ENCODE assay signal across 5 fruit fly cellular contexts in genomic region chrX:3680703-3681270, dm6.
TF ChIP-seq lines count a peak whose summit lies in the region.

No protein-coding gene starts in this region.

TF ChIP-seq in whole organism, adult, 20 proteins besides CTCF, POLR2A, EP300 and RAD21 (continued from another document):
- no peak for TF ChIP-seq CG5204 (GFP tag; optimal IDR thresholded peaks at IDR 0.05; lab: Kevin White, UChicago)

TF ChIP-seq in whole organism, embryonic, 481 proteins besides CTCF, POLR2A, EP300 and RAD21 (continued from another document):
- no peak for TF ChIP-seq CG31224 (GFP tag; IDR thresholded peaks at IDR 0.05; lab: Robert Waterston, UW)
- TF ChIP-seq D19A (tag; optimal IDR thresholded peaks at IDR 0.05; lab: Kevin White, UChicago) = peak; percentile 79

TF ChIP-seq in whole organism, prepupa, 60 proteins besides CTCF, POLR2A, EP300 and RAD21 (continued from another document):
- peak; percentile 68 for TF ChIP-seq fd59A (GFP tag; optimal IDR thresholded peaks at IDR 0.05; lab: Kevin White, UChicago)
- peak; percentile 80 for TF ChIP-seq Met (GFP tag; optimal IDR thresholded peaks at IDR 0.05; lab: Kevin White, UChicago)
- TF ChIP-seq OdsH (GFP tag; optimal IDR thresholded peaks at IDR 0.05; lab: Kevin White, UChicago) = peak; percentile 77
- peak; percentile 79 for TF ChIP-seq topi (GFP tag; optimal IDR thresholded peaks at IDR 0.05; lab: Kevin White, UChicago)
- TF ChIP-seq vri (GFP tag; optimal IDR thresholded peaks at IDR 0.05; lab: Kevin White, UChicago) = peak; percentile 49
- TF ChIP-seq CG16779 (tag; optimal IDR thresholded peaks at IDR 0.05; lab: Kevin White, UChicago) = peak; percentile 56
- peak; percentile 82 for TF ChIP-seq pdm3 (GFP tag; optimal IDR thresholded peaks at IDR 0.05; lab: Kevin White, UChicago)
- peak; percentile 77 for TF ChIP-seq lz (GFP tag; optimal IDR thresholded peaks at IDR 0.05; lab: Kevin White, UChicago)
- peak; percentile 38; the same call in 2 of the 3 replicates for TF ChIP-seq CG6163 (GFP tag; IDR thresholded peaks at IDR 0.05; lab: Robert Waterston, UW)
- TF ChIP-seq CG10669 (GFP tag; optimal IDR thresholded peaks at IDR 0.05; lab: Kevin White, UChicago) = peak; percentile 62
- TF ChIP-seq Sox15 (GFP tag; optimal IDR thresholded peaks at IDR 0.05; lab: Kevin White, UChicago) = peak; percentile 63
- TF ChIP-seq CG4318 (GFP tag; optimal IDR thresholded peaks at IDR 0.05; lab: Kevin White, UChicago) = peak; percentile 29
- peak; percentile 72 for TF ChIP-seq CG3919 (GFP tag; optimal IDR thresholded peaks at IDR 0.05; lab: Kevin White, UChicago)
- peak; percentile 66; the same call in 1 of the 3 replicates for TF ChIP-seq eg (GFP tag; IDR thresholded peaks at IDR 0.05; lab: Robert Waterston, UW)
- peak; percentile 77 for TF ChIP-seq Hr39 (GFP tag; optimal IDR thresholded peaks at IDR 0.05; lab: Kevin White, UChicago)
- peak; percentile 72 for TF ChIP-seq Sox14 (GFP tag; optimal IDR thresholded peaks at IDR 0.05; lab: Kevin White, UChicago)
- TF ChIP-seq CG8319 (GFP tag; optimal IDR thresholded peaks at IDR 0.05; lab: Kevin White, UChicago) = peak; percentile 38
- TF ChIP-seq net (GFP tag; optimal IDR thresholded peaks at IDR 0.05; lab: Kevin White, UChicago) = peak; percentile 57
- TF ChIP-seq CG6792 (GFP tag; optimal IDR thresholded peaks at IDR 0.05; lab: Kevin White, UChicago) = peak; percentile 73
- peak; percentile 54 for TF ChIP-seq CG11902 (GFP tag; optimal IDR thresholded peaks at IDR 0.05; lab: Kevin White, UChicago)
- peak; percentile 50 for TF ChIP-seq CG11762 (GFP tag; optimal IDR thresholded peaks at IDR 0.05; lab: Kevin White, UChicago; ENCODE audit: insufficient read depth)
- TF ChIP-seq fd85E (GFP tag; optimal IDR thresholded peaks at IDR 0.05; lab: Kevin White, UChicago) = no peak
- TF ChIP-seq Hr38 (GFP tag; optimal IDR thresholded peaks at IDR 0.05; lab: Kevin White, UChicago) = no peak
- TF ChIP-seq spab (GFP tag; optimal IDR thresholded peaks at IDR 0.05; lab: Kevin White, UChicago) = peak; percentile 42
- TF ChIP-seq cyc (GFP tag; optimal IDR thresholded peaks at IDR 0.05; lab: Kevin White, UChicago) = peak; percentile 67
- peak; percentile 75 for TF ChIP-seq svp (GFP tag; lab: Kevin White, UChicago)
- peak; percentile 75 for TF ChIP-seq CG34406 (GFP tag; optimal IDR thresholded peaks at IDR 0.05; lab: Kevin White, UChicago)
- peak; percentile 63 for TF ChIP-seq CG10631 (GFP tag; optimal IDR thresholded peaks at IDR 0.05; lab: Kevin White, UChicago)
- peak; percentile 67 for TF ChIP-seq CG32006 (GFP tag; optimal IDR thresholded peaks at IDR 0.05; lab: Kevin White, UChicago)
- TF ChIP-seq CG11294 (GFP tag; IDR thresholded peaks at IDR 0.05; lab: Robert Waterston, UW) = no peak
- TF ChIP-seq Blimp-1 (GFP tag; optimal IDR thresholded peaks at IDR 0.05; lab: Kevin White, UChicago) = no peak
- peak; percentile 30 to 66 for TF ChIP-seq salr (GFP tag; optimal IDR thresholded peaks at IDR 0.05; lab: Kevin White, UChicago)
- peak; percentile 71 for TF ChIP-seq Sox102F (GFP tag; optimal IDR thresholded peaks at IDR 0.05; lab: Kevin White, UChicago)
- TF ChIP-seq CG31627 (GFP tag; optimal IDR thresholded peaks at IDR 0.05; lab: Kevin White, UChicago) = peak; percentile 77
- peak; percentile 59 for TF ChIP-seq Ets96B (tag; optimal IDR thresholded peaks at IDR 0.05; lab: Kevin White, UChicago)
- peak; percentile 68 for TF ChIP-seq CG3032 (tag; optimal IDR thresholded peaks at IDR 0.05; lab: Kevin White, UChicago)
- TF ChIP-seq achi (GFP tag; optimal IDR thresholded peaks at IDR 0.05; lab: Kevin White, UChicago) = peak; percentile 77
- peak; percentile 61 for TF ChIP-seq CG6808 (GFP tag; optimal IDR thresholded peaks at IDR 0.05; lab: Kevin White, UChicago)
- TF ChIP-seq Gug (GFP tag; IDR thresholded peaks at IDR 0.05; lab: Robert Waterston, UW) = no peak; the same call in 1 of the 2 replicates
- peak; percentile 62 for TF ChIP-seq CG8119 (GFP tag; IDR thresholded peaks at IDR 0.05; lab: Robert Waterston, UW)

TF ChIP-seq in whole organism, pupa, 21 proteins besides CTCF, POLR2A, EP300 and RAD21 (continued from another document):
- no peak; the same call in 1 of the 2 replicates for TF ChIP-seq Ets98B (GFP tag; IDR thresholded peaks at IDR 0.05; lab: Robert Waterston, UW)
TF ChIP-seq in whole organism, pupa: peak in this region for 14.

TF ChIP-seq in whole organism, wandering third instar larva, 38 proteins besides CTCF, POLR2A, EP300 and RAD21 (continued from another document):
- TF ChIP-seq rgr (GFP tag; optimal IDR thresholded peaks at IDR 0.05; lab: Kevin White, UChicago) = peak; percentile 69
- TF ChIP-seq Hr83 (GFP tag; optimal IDR thresholded peaks at IDR 0.05; lab: Kevin White, UChicago; ENCODE audit: poor library complexity, severe bottlenecking) = no peak
- peak; percentile 61 for TF ChIP-seq ey (GFP tag; optimal IDR thresholded peaks at IDR 0.05; lab: Kevin White, UChicago)
- peak; percentile 52 for TF ChIP-seq OdsH (GFP tag; optimal IDR thresholded peaks at IDR 0.05; lab: Kevin White, UChicago)
- no peak for TF ChIP-seq usp (GFP tag; optimal IDR thresholded peaks at IDR 0.05; lab: Kevin White, UChicago)
- no peak for TF ChIP-seq dl (GFP tag; optimal IDR thresholded peaks at IDR 0.05; lab: Kevin White, UChicago; ENCODE audit: insufficient read depth in 1 of 2, partially characterized antibody in 2 of 2)
- peak; percentile 11 for TF ChIP-seq sage (GFP tag; optimal IDR thresholded peaks at IDR 0.05; lab: Kevin White, UChicago)
- TF ChIP-seq Rel (GFP tag; optimal IDR thresholded peaks at IDR 0.05; lab: Kevin White, UChicago) = no peak
- TF ChIP-seq Rel (tag; optimal IDR thresholded peaks at IDR 0.05; lab: Kevin White, UChicago) = no peak
- TF ChIP-seq CG32264 (GFP tag; optimal IDR thresholded peaks at IDR 0.05; lab: Kevin White, UChicago) = no peak
- TF ChIP-seq dsf (GFP tag; optimal IDR thresholded peaks at IDR 0.05; lab: Kevin White, UChicago; ENCODE audit: borderline replicate concordance) = no peak
- no peak for TF ChIP-seq lola (GFP tag; optimal IDR thresholded peaks at IDR 0.05; lab: Kevin White, UChicago)
- TF ChIP-seq sv (GFP tag; optimal IDR thresholded peaks at IDR 0.05; lab: Kevin White, UChicago) = no peak
- TF ChIP-seq fru (GFP tag; optimal IDR thresholded peaks at IDR 0.05; lab: Kevin White, UChicago) = peak; percentile 73
- peak; percentile 60 for TF ChIP-seq woc (GFP tag; optimal IDR thresholded peaks at IDR 0.05; lab: Kevin White, UChicago)
